Worm (Caenorhabditis elegans): ENCODE data around the gene let-767.

Gene let-767

DNA sequence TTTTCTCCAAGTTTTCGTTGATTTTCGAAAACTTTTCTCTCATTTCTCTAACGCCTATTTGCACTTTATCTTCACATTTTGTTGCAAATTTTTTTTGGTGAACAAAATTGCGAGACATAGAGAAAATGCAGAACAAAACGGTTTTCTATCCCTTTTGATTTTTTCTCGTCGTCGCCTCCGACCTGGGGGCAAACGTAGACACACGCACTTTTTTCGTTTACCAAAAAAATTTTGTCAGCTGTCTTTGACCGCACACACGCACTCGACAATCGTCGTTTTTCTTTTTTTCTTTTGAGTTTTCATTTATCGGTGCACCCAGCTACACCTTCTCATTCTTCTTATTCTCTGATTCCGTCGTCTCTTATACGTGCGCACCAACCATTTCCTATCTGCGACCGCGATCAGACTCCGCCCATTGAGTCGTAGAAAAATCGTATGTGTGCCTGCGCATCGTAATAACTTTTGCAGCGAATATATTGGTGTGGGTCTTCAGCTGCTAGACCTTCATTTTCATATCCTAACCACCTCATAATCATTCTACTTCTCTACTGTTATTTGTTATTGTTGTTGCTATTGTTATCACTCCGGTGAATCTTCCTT, 22.7 kb upstream of the let-767 start (continued):
- TF ChIP-seq pqm-1 (tag; optimal IDR thresholded peaks at IDR 0.05) = no peak

ce11 chrIII:6361560-6361959, 21.8 kb upstream of the let-767 start:
- no peak for TF ChIP-seq daf-12 (tag; optimal IDR thresholded peaks at IDR 0.05)
- TF ChIP-seq pha-4 (tag; optimal IDR thresholded peaks at IDR 0.05) = peak; percentile 59
- TF ChIP-seq pqm-1 (tag; optimal IDR thresholded peaks at IDR 0.05) = peak; percentile 98
- TF ChIP-seq elt-2 (tag; optimal IDR thresholded peaks at IDR 0.05) = peak; percentile 97
- no peak for TF ChIP-seq aly-2 (tag; optimal IDR thresholded peaks at IDR 0.05)
- no peak for TF ChIP-seq nhr-237 (tag; optimal IDR thresholded peaks at IDR 0.05)
- TF ChIP-seq unc-39 (tag; optimal IDR thresholded peaks at IDR 0.05) = no peak
- peak; percentile 21 for TF ChIP-seq skn-1 (tag; optimal IDR thresholded peaks at IDR 0.05)
- no peak for TF ChIP-seq lin-39 (tag; optimal IDR thresholded peaks at IDR 0.05)
- no peak for TF ChIP-seq nhr-43 (tag; optimal IDR thresholded peaks at IDR 0.05; ENCODE audit: poor library complexity, severe bottlenecking)
- TF ChIP-seq R02D3.7 (tag; optimal IDR thresholded peaks at IDR 0.05) = no peak
- TF ChIP-seq jun-1 (tag; optimal IDR thresholded peaks at IDR 0.05) = peak; percentile 19
- no peak for TF ChIP-seq nhr-77 (tag; optimal IDR thresholded peaks at IDR 0.05)
- TF ChIP-seq ceh-28 (tag; optimal IDR thresholded peaks at IDR 0.05) = no peak
- TF ChIP-seq nhr-67 (tag; optimal IDR thresholded peaks at IDR 0.05) = no peak
- TF ChIP-seq tbx-2 (tag; optimal IDR thresholded peaks at IDR 0.05) = no peak
- TF ChIP-seq ceh-82 (tag; optimal IDR thresholded peaks at IDR 0.05) = no peak

- TF ChIP-seq sea-2 (GFP tag; optimal IDR thresholded peaks at IDR 0.05) (no peak), elt-2 (tag; optimal IDR thresholded peaks at IDR 0.05) (peak; percentile 61), fkh-10 (GFP tag; optimal IDR thresholded peaks at IDR 0.05) (no peak), nhr-25 (tag; optimal IDR thresholded peaks at IDR 0.05) (no peak), nhr-43 (tag; optimal IDR thresholded peaks at IDR 0.05; ENCODE audit: poor library complexity, severe bottlenecking) (peak; percentile 29), unc-39 (tag; optimal IDR thresholded peaks at IDR 0.05) (no peak), nhr-23 (tag; optimal IDR thresholded peaks at IDR 0.05) (peak; percentile 52), ceh-28 (tag; optimal IDR thresholded peaks at IDR 0.05) (no peak), elt-3 (tag; optimal IDR thresholded peaks at IDR 0.05) (no peak), ZK546.5 (tag; optimal IDR thresholded peaks at IDR 0.05) (no peak), elt-1 (tag; optimal IDR thresholded peaks at IDR 0.05) (peak; percentile 24), mml-1 (tag; optimal IDR thresholded peaks at IDR 0.05) (no peak), ceh-82 (tag; optimal IDR thresholded peaks at IDR 0.05) (no peak), fos-1 (tag; optimal IDR thresholded peaks at IDR 0.05) (no peak), pqm-1 (tag; optimal IDR thresholded peaks at IDR 0.05) (no peak), mdl-1 (tag; optimal IDR thresholded peaks at IDR 0.05) (no peak), nhr-28 (tag; optimal IDR thresholded peaks at IDR 0.05) (no peak), nhr-237 (tag; optimal IDR thresholded peaks at IDR 0.05) (no peak), fkh-2 (tag; optimal IDR thresholded peaks at IDR 0.05) (no peak), skn-1 (tag; optimal IDR thresholded peaks at IDR 0.05) (no peak)
Observed at ce11 chrIII:6360825-6361224, 21.1 kb upstream of the let-767 start.

- TF ChIP-seq nfya-1 (tag; optimal IDR thresholded peaks at IDR 0.05; ENCODE audit: insufficient read depth) (peak; percentile 42), egl-27 (tag; optimal IDR thresholded peaks at IDR 0.05) (no peak), lin-39 (tag; optimal IDR thresholded peaks at IDR 0.05) (peak; percentile 44), snpc-4 (tag; optimal IDR thresholded peaks at IDR 0.05) (no peak), unc-62 (GFP tag; optimal IDR thresholded peaks at IDR 0.05) (no peak), nhr-43 (tag; optimal IDR thresholded peaks at IDR 0.05; ENCODE audit: poor library complexity, severe bottlenecking) (peak; percentile 42), jun-1 (tag; optimal IDR thresholded peaks at IDR 0.05) (no peak), nhr-11 (tag; optimal IDR thresholded peaks at IDR 0.05) (no peak), daf-12 (tag; optimal IDR thresholded peaks at IDR 0.05) (no peak), elt-1 (tag; optimal IDR thresholded peaks at IDR 0.05) (peak; percentile 49)
Observed at ce11 chrIII:6360114-6360513, 20.3 kb upstream of the let-767 start.

Measured in whole organism, L3 larva.